Fruit fly (Drosophila melanogaster): ENCODE data around the gene PGS1.

PGS1 gene

dm6 chr3R:18742358-18743269, 3.2 kb downstream of the PGS1 start:
- TF ChIP-seq Myc (optimal IDR thresholded peaks at IDR 0.05) (no peak), Jra (GFP tag; optimal IDR thresholded peaks at IDR 0.05) (peak; percentile 24), sv (GFP tag; optimal IDR thresholded peaks at IDR 0.05) (no peak), OdsH (GFP tag; optimal IDR thresholded peaks at IDR 0.05) (peak; percentile 62), Hr78 (GFP tag; optimal IDR thresholded peaks at IDR 0.05) (no peak), Dif (GFP tag; optimal IDR thresholded peaks at IDR 0.05; ENCODE audit: partially characterized antibody) (peak; percentile 80), dl (GFP tag; optimal IDR thresholded peaks at IDR 0.05; ENCODE audit: insufficient read depth in 1 of 2, partially characterized antibody in 2 of 2) (peak; percentile 73), Hr83 (GFP tag; optimal IDR thresholded peaks at IDR 0.05; ENCODE audit: poor library complexity, severe bottlenecking) (no peak), Hnf4 (GFP tag; optimal IDR thresholded peaks at IDR 0.05) (peak; percentile 62), Abd-B (GFP tag; optimal IDR thresholded peaks at IDR 0.05) (no peak), ey (GFP tag; optimal IDR thresholded peaks at IDR 0.05) (peak; percentile 70), psq (GFP tag; optimal IDR thresholded peaks at IDR 0.05) (no peak), Sp1 (GFP tag; optimal IDR thresholded peaks at IDR 0.05) (peak; percentile 51), jim (GFP tag; optimal IDR thresholded peaks at IDR 0.05) (no peak), pan (optimal IDR thresholded peaks at IDR 0.05) (no peak), lola (GFP tag; optimal IDR thresholded peaks at IDR 0.05) (no peak), Dfd (GFP tag; optimal IDR thresholded peaks at IDR 0.05) (no peak), HLH106 (tag; optimal IDR thresholded peaks at IDR 0.05) (peak; percentile 70), foxo (GFP tag; optimal IDR thresholded peaks at IDR 0.05) (peak; percentile 26 to 71), tai (GFP tag; optimal IDR thresholded peaks at IDR 0.05) (no peak), Rel (GFP tag; optimal IDR thresholded peaks at IDR 0.05) (no peak), Rel (tag; optimal IDR thresholded peaks at IDR 0.05) (peak; percentile 99), rgr (GFP tag; optimal IDR thresholded peaks at IDR 0.05) (peak; percentile 82), N (GFP tag; optimal IDR thresholded peaks at IDR 0.05) (peak; percentile 12), dsf (GFP tag; optimal IDR thresholded peaks at IDR 0.05; ENCODE audit: borderline replicate concordance) (peak; percentile 14), usp (GFP tag; optimal IDR thresholded peaks at IDR 0.05) (no peak), woc (GFP tag; optimal IDR thresholded peaks at IDR 0.05) (peak; percentile 47), br (GFP tag; optimal IDR thresholded peaks at IDR 0.05) (peak; percentile 81), fru (GFP tag; optimal IDR thresholded peaks at IDR 0.05) (peak; percentile 73), CG9705 (GFP tag; optimal IDR thresholded peaks at IDR 0.05) (peak; percentile 16), Mio (GFP tag; optimal IDR thresholded peaks at IDR 0.05) (no peak), h (GFP tag; optimal IDR thresholded peaks at IDR 0.05) (peak; percentile 67), sage (GFP tag; optimal IDR thresholded peaks at IDR 0.05) (peak; percentile 62), CG32264 (GFP tag; optimal IDR thresholded peaks at IDR 0.05) (no peak), dmrt93B (GFP tag; optimal IDR thresholded peaks at IDR 0.05) (peak; percentile 55), CrebA (GFP tag; optimal IDR thresholded peaks at IDR 0.05; ENCODE audit: borderline replicate concordance) (no peak), brk (GFP tag; optimal IDR thresholded peaks at IDR 0.05) (peak; percentile 11), Vsx2 (GFP tag; optimal IDR thresholded peaks at IDR 0.05; ENCODE audit: partially characterized antibody) (peak; percentile 52)

dm6 chr3R:18741844-18742187, 4.0 kb downstream of the PGS1 start:
- no peak for TF ChIP-seq Myc (optimal IDR thresholded peaks at IDR 0.05)
- TF ChIP-seq dsf (GFP tag; optimal IDR thresholded peaks at IDR 0.05; ENCODE audit: borderline replicate concordance), result no peak
- TF ChIP-seq OdsH (GFP tag; optimal IDR thresholded peaks at IDR 0.05), result no peak
- TF ChIP-seq Hr83 (GFP tag; optimal IDR thresholded peaks at IDR 0.05; ENCODE audit: poor library complexity, severe bottlenecking), result peak; percentile 34
- TF ChIP-seq ey (GFP tag; optimal IDR thresholded peaks at IDR 0.05), result peak; percentile 11
- TF ChIP-seq foxo (GFP tag; optimal IDR thresholded peaks at IDR 0.05), result no peak
- TF ChIP-seq HLH106 (tag; optimal IDR thresholded peaks at IDR 0.05), result no peak
- TF ChIP-seq Jra (GFP tag; optimal IDR thresholded peaks at IDR 0.05), result no peak
- TF ChIP-seq CG9705 (GFP tag; optimal IDR thresholded peaks at IDR 0.05), result no peak
- no peak for TF ChIP-seq Dfd (GFP tag; optimal IDR thresholded peaks at IDR 0.05)
- TF ChIP-seq GATAd (GFP tag; optimal IDR thresholded peaks at IDR 0.05), result no peak
- TF ChIP-seq psq (GFP tag; optimal IDR thresholded peaks at IDR 0.05), result peak; percentile 16
- TF ChIP-seq brk (GFP tag; optimal IDR thresholded peaks at IDR 0.05), result no peak
- no peak for TF ChIP-seq h (GFP tag; optimal IDR thresholded peaks at IDR 0.05)
- TF ChIP-seq dmrt93B (GFP tag; optimal IDR thresholded peaks at IDR 0.05), result no peak
- TF ChIP-seq sv (GFP tag; optimal IDR thresholded peaks at IDR 0.05), result peak; percentile 52
- TF ChIP-seq dl (GFP tag; optimal IDR thresholded peaks at IDR 0.05; ENCODE audit: insufficient read depth in 1 of 2, partially characterized antibody in 2 of 2), result no peak
- TF ChIP-seq Hr78 (GFP tag; optimal IDR thresholded peaks at IDR 0.05), result no peak

Data from whole organism, wandering third instar larva.